Worm (Caenorhabditis elegans) whole organism, dauer: ENCODE measurements around the gene mlt-4.

ENCODE experiments used
- unc-62 ChIP-seq: sonication (generic microtip); optimal IDR thresholded peaks from 2 replicates; lab custom pipeline; 2017; ENCODE audit warnings: missing biosample characterization, missing genetic modification reagents, missing genetic modification characterization

mlt-4 gene

DNA sequence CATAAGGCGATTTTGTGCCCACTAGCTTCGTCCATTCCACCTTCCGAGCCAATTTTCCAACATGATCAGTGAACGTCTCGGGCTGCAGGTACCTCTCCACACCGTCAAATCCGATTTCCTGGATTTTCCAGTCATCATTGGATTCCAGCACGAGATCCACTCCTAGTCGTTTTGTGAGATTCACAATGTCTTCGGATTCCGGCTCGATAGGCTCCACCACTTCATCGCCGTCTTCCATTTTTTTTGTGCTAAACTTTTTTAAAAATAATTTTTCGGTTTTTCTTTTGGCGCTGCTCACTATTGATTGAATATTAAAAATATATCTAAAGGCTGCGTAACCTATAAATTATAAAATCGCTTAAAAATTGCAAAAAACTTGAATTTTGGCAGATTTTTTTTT, 22.2 kb downstream of the mlt-4 start, which contains the start of gene mdt-17:
Gene mdt-17, minus strand, starts transcription at position 256 of the 400 bp plus-strand sequence.
- TF ChIP-seq unc-62, result no peak

DNA sequence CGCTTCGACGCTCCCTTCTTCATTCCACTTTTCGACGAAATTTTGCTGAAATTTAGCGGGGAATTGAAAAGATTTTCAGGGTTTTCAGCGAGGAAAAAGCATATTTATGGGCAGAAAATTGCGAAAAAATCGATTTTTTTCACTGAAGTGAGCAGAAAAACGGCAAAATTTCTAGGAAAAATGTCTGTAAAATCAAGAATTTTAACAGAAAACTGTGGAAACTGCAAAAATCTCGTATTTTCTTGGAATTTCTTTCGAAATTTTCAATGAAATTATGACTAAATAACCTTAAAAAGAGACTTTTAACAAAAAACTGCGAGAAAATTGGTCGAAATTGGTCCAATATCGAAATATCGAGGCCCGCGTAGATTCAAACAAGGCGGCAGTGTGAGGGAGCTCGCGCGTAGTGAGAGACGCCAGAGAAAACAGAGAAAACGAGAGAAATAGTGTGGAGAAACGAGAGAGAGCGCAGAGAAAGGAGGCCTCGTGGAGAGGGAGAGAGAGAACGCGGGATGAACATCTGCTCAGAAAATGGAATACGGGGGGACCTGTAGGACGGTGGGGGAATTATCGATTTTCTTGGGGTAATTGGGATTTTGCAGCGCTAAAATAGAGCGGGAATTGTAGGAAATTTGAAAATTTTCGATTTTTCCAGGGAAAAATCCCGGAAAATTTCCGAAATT, 39.6 kb downstream of the mlt-4 start, which contains the start of gene swsn-1:
Gene swsn-1, minus strand, starts transcription at position 51 of the 683 bp plus-strand sequence.
- TF ChIP-seq unc-62, result no peak

ce11 chrV:20241243-20241862, 47.9 kb downstream of the mlt-4 start:
- no peak for TF ChIP-seq unc-62

- no peak for TF ChIP-seq unc-62
These were observed 51.8 kb downstream of the mlt-4 start, which contains the start of gene sld-5 for ce11 chrV:20237429-20237828. Gene sld-5 (minus strand): TSS chrV:20237745.

ce11 chrV:20235231-20235630, 54.0 kb downstream of the mlt-4 start:
- TF ChIP-seq unc-62, result no peak

ce11 chrV:20234439-20234838, 54.8 kb downstream of the mlt-4 start:
- no peak for TF ChIP-seq unc-62

ce11 chrV:20233743-20234142, 55.5 kb downstream of the mlt-4 start, which contains the start of gene Y113G7B.15:
Gene Y113G7B.15 (minus strand): TSS chrV:20233843.
- no peak for TF ChIP-seq unc-62
